Worm (Caenorhabditis elegans): ENCODE measurements around the gene C17H11.5.

DNA sequence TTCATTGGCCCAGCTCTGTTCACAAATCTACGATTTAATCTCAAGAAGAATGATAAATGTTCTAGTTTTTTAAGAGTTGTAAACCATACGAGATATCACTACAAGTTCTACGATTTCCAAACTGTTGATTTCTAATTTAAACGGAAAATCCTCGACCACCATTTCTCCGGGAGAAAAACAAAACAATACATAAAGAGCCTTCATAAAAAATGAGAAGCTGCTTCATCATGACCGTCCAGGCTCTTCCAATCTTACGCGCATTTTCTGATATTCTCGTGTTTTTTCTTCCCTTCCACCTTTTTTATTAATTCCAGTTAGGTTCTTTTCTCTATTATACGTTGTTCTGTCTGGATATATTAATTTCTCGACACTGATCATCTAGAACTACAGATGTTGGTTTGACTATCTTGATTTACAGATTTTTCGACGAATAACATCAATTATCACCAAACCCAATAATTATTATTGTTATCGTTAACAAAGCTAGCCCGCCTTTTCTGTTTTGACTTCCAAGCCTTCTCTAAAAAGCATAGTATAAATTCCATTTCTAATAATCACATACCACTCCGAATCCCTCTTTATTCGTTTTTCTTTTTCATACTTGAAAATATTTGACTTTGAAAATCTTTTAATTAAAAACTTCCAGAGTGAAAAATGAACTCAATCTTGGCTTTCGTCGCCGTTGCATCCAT, 29.6 kb upstream of the C17H11.5 start, which contains the start of gene C47D2.1:
- no peak for TF ChIP-seq him-1 (tag; optimal IDR thresholded peaks at IDR 0.05)
- no peak for TF ChIP-seq dao-5 (tag; optimal IDR thresholded peaks at IDR 0.05)
- TF ChIP-seq W03F9.2 (tag; optimal IDR thresholded peaks at IDR 0.05): no peak
